Fruit fly (Drosophila melanogaster) whole organism, embryonic: ENCODE measurements around the gene TfAP-2.

ENCODE experiments used
- Bteb2 ChIP-seq: fragments of 200-800 bp; sonication (Bioruptor generic); optimal IDR thresholded peaks from 2 replicates; lab custom pipeline; 2016; ENCODE audit warnings: missing biosample characterization, missing genetic modification characterization
- CG10959 ChIP-seq: fragments of 200-800 bp; sonication (Bioruptor generic); IDR thresholded peaks from 2 replicates; pipeline ENCODE4 v1.3.6; 2022; ENCODE audit warnings: missing biosample characterization, missing genetic modification characterization
- CG14860 ChIP-seq: fragments of 200-800 bp; sonication (Bioruptor generic); IDR thresholded peaks from 3 replicates; pipeline ENCODE4 v1.3.6; 2022; ENCODE audit warnings: missing biosample characterization, missing genetic modification characterization; ENCODE audit not compliant: partially characterized antibody
- CG1647 ChIP-seq: fragments of 200-800 bp; sonication (Bioruptor generic); optimal IDR thresholded peaks from 3 replicates; lab custom pipeline; 2016; ENCODE audit warnings: missing biosample characterization, missing genetic modification characterization
- CG16815 ChIP-seq: fragments of 200-800 bp; sonication (Bioruptor generic); optimal IDR thresholded peaks from 3 replicates; lab custom pipeline; 2017; ENCODE audit warnings: missing biosample characterization, mild to moderate bottlenecking, missing genetic modification characterization
- CG17328 ChIP-seq: fragments of 200-800 bp; sonication (Bioruptor generic); IDR thresholded peaks from 2 replicates; pipeline ENCODE4 v1.3.6; 2022; ENCODE audit warnings: missing biosample characterization, missing genetic modification characterization
- CG31365 ChIP-seq: fragments of 200-800 bp; sonication (Bioruptor generic); optimal IDR thresholded peaks from 2 replicates; lab custom pipeline; 2018; ENCODE audit warnings: missing biosample characterization, mild to moderate bottlenecking, missing genetic modification characterization
- CG33213 ChIP-seq: fragments of 200-800 bp; sonication (Bioruptor generic); optimal IDR thresholded peaks from 3 replicates; lab custom pipeline; 2016; ENCODE audit warnings: missing biosample characterization, missing genetic modification characterization
- CG34376 ChIP-seq: fragments of 200-800 bp; sonication (Bioruptor generic); optimal IDR thresholded peaks from 2 replicates; lab custom pipeline; 2018; ENCODE audit warnings: missing biosample characterization, mild to moderate bottlenecking, missing genetic modification characterization
- CG3995 ChIP-seq: fragments of 200-800 bp; sonication (Bioruptor generic); optimal IDR thresholded peaks from 3 replicates; lab custom pipeline; 2016; ENCODE audit warnings: missing biosample characterization, missing genetic modification characterization
- CG5245 ChIP-seq: fragments of 200-800 bp; sonication (Bioruptor generic); optimal IDR thresholded peaks from 3 replicates; lab custom pipeline; 2016; ENCODE audit warnings: missing biosample characterization, missing genetic modification characterization
- CG7271 ChIP-seq: fragments of 200-800 bp; sonication (Bioruptor generic); optimal IDR thresholded peaks from 2 replicates; lab custom pipeline; 2018; ENCODE audit warnings: missing biosample characterization, mild to moderate bottlenecking, missing genetic modification characterization, moderate library complexity
- CG7372 ChIP-seq: fragments of 200-800 bp; sonication (Bioruptor generic); IDR thresholded peaks from 2 replicates; pipeline ENCODE4 v1.3.6; 2022; ENCODE audit warnings: missing biosample characterization, missing genetic modification characterization
- CG7556 ChIP-seq: fragments of 200-800 bp; sonication (Bioruptor generic); optimal IDR thresholded peaks from 2 replicates; lab custom pipeline; 2017; ENCODE audit warnings: missing biosample characterization, mild to moderate bottlenecking, missing genetic modification characterization
- CHES-1-like ChIP-seq: fragments of 200-800 bp; sonication (Bioruptor generic); optimal IDR thresholded peaks from 2 replicates; lab custom pipeline; 2016; ENCODE audit warnings: missing biosample characterization, missing genetic modification characterization
- Dfd ChIP-seq, 2 experiments: fragments of >200 bp; optimal IDR thresholded peaks; 2 replicates each; lab custom pipeline; 2017; ENCODE audit warnings: missing biosample characterization in 2 of 2, missing genetic modification characterization in 2 of 2
- Dll ChIP-seq: fragments of 200-800 bp; sonication (Bioruptor generic); IDR thresholded peaks from 4 replicates; pipeline ENCODE4 v1.3.6; 2022; ENCODE audit warnings: missing biosample characterization, missing genetic modification characterization; ENCODE audit not compliant: partially characterized antibody
- Dp ChIP-seq: fragments of 200-800 bp; sonication (Bioruptor generic); optimal IDR thresholded peaks from 2 replicates; lab custom pipeline; 2018; ENCODE audit warnings: missing biosample characterization, mild to moderate bottlenecking, missing genetic modification characterization, moderate library complexity
- Hmr ChIP-seq: fragments of 200-800 bp; sonication (Bioruptor generic); optimal IDR thresholded peaks from 3 replicates; lab custom pipeline; 2017; ENCODE audit warnings: mild to moderate bottlenecking, missing biosample characterization, missing genetic modification reagents, missing genetic modification characterization
- Hr3 ChIP-seq: fragments of 200-800 bp; sonication (Bioruptor generic); optimal IDR thresholded peaks from 3 replicates; lab custom pipeline; 2016; ENCODE audit warnings: missing biosample characterization, missing genetic modification characterization
- Lhr ChIP-seq: fragments of 200-800 bp; sonication (Bioruptor generic); optimal IDR thresholded peaks from 3 replicates; lab custom pipeline; 2017; ENCODE audit warnings: mild to moderate bottlenecking, missing biosample characterization, missing genetic modification reagents, missing genetic modification characterization
- Myb ChIP-seq: fragments of 200-800 bp; sonication (Bioruptor generic); optimal IDR thresholded peaks from 2 replicates; lab custom pipeline; 2016; ENCODE audit warnings: missing biosample characterization, missing genetic modification characterization
- NC2α ChIP-seq: fragments of 200-800 bp; sonication (Bioruptor generic); optimal IDR thresholded peaks from 2 replicates; lab custom pipeline; 2016; ENCODE audit warnings: missing biosample characterization, missing genetic modification characterization
- Optix ChIP-seq: fragments of 200-800 bp; sonication (Bioruptor generic); IDR thresholded peaks from 3 replicates; pipeline ENCODE4 v1.3.6; 2022; ENCODE audit warnings: missing biosample characterization, missing genetic modification characterization
- Rx ChIP-seq: fragments of 200-800 bp; sonication (Bioruptor generic); IDR thresholded peaks from 2 replicates; pipeline ENCODE4 v1.3.6; 2022; ENCODE audit warnings: missing biosample characterization, missing genetic modification characterization
- Sry-β ChIP-seq: fragments of 200-800 bp; sonication (Bioruptor generic); optimal IDR thresholded peaks from 2 replicates; lab custom pipeline; 2018; ENCODE audit warnings: missing biosample characterization, mild to moderate bottlenecking, missing genetic modification characterization, moderate library complexity
- Sry-δ ChIP-seq: fragments of 200-800 bp; sonication (Bioruptor generic); optimal IDR thresholded peaks from 2 replicates; lab custom pipeline; 2016; ENCODE audit warnings: missing biosample characterization, missing genetic modification characterization
- TFAM ChIP-seq: fragments of 200-800 bp; sonication (Bioruptor generic); optimal IDR thresholded peaks from 2 replicates; lab custom pipeline; 2017; ENCODE audit warnings: missing biosample characterization, missing genetic modification characterization, inconsistent platforms
- Xrp1 ChIP-seq: fragments of 200-800 bp; sonication (Bioruptor generic); IDR thresholded peaks from 2 replicates; pipeline ENCODE4 v1.3.6; 2022; ENCODE audit warnings: missing biosample characterization, missing genetic modification characterization
- ase ChIP-seq: fragments of 200-800 bp; sonication (Bioruptor generic); IDR thresholded peaks from 3 replicates; pipeline ENCODE4 v1.3.6; 2022; ENCODE audit warnings: missing biosample characterization, missing genetic modification characterization
- dm ChIP-seq: fragments of 200-800 bp; sonication (Bioruptor generic); optimal IDR thresholded peaks from 3 replicates; lab custom pipeline; 2016; ENCODE audit warnings: missing biosample characterization, missing genetic modification characterization
- dmrt99B ChIP-seq: fragments of 200-800 bp; sonication (Bioruptor generic); optimal IDR thresholded peaks from 2 replicates; lab custom pipeline; 2018; ENCODE audit warnings: missing biosample characterization, mild to moderate bottlenecking, missing genetic modification characterization, moderate library complexity
- dpn ChIP-seq, 2 experiments: fragments of 200-800 bp; sonication (Bioruptor generic); optimal IDR thresholded peaks; 3 replicates each; lab custom pipeline; 2016; ENCODE audit warnings: missing biosample characterization in 2 of 2, missing genetic modification characterization in 2 of 2
- gcm2 ChIP-seq: fragments of 200-800 bp; sonication (Bioruptor generic); optimal IDR thresholded peaks from 2 replicates; lab custom pipeline; 2016; ENCODE audit warnings: missing biosample characterization, missing genetic modification characterization
- grau ChIP-seq: fragments of 200-800 bp; optimal IDR thresholded peaks from 3 replicates; lab custom pipeline; 2019; ENCODE audit warnings: missing biosample characterization, mild to moderate bottlenecking, missing genetic modification characterization, moderate library complexity
- hkb ChIP-seq, 2 experiments: fragments of 200-800 bp in 1 of 2; fragments of >200 bp in 1 of 2; sonication (Bioruptor generic) in 1 of 2; IDR thresholded peaks in 1 of 2; optimal IDR thresholded peaks in 1 of 2; 2 replicates each; pipeline versions ENCODE4 v1.3.6 to Lab custom; 2017 to 2022; ENCODE audit warnings: missing biosample characterization in 1 of 2, missing genetic modification characterization in 1 of 2
- ind ChIP-seq: fragments of 200-800 bp; sonication (Bioruptor generic); optimal IDR thresholded peaks from 3 replicates; lab custom pipeline; 2016; ENCODE audit warnings: missing biosample characterization, missing genetic modification characterization
- jigr1 ChIP-seq: fragments of 200-800 bp; sonication (Bioruptor generic); IDR thresholded peaks from 3 replicates; pipeline ENCODE4 v1.3.6; 2022; ENCODE audit warnings: missing biosample characterization, missing genetic modification characterization
- lola ChIP-seq, 3 experiments: fragments of >200 bp in 2 of 3; fragments of 200-800 bp in 1 of 3; sonication (Bioruptor generic) in 1 of 3; optimal IDR thresholded peaks; 2 replicates each; lab custom pipeline; 2017 to 2019; ENCODE audit warnings: missing biosample characterization in 3 of 3, missing genetic modification characterization in 3 of 3, mild to moderate bottlenecking in 1 of 3, moderate library complexity in 1 of 3
- pita ChIP-seq: fragments of 200-800 bp; sonication (Bioruptor generic); optimal IDR thresholded peaks from 2 replicates; lab custom pipeline; 2017; ENCODE audit warnings: missing biosample characterization, mild to moderate bottlenecking, missing genetic modification characterization
- prd ChIP-seq, 3 experiments: fragments of >200 bp in 2 of 3; fragments of 200-800 bp in 1 of 3; sonication (Bioruptor generic) in 1 of 3; optimal IDR thresholded peaks in 2 of 3; IDR thresholded peaks in 1 of 3; 2 replicates in 2 of 3; 3 replicates in 1 of 3; pipeline versions ENCODE4 v1.3.6 to Lab custom; 2017 to 2022; ENCODE audit warnings: missing biosample characterization in 1 of 3, missing genetic modification characterization in 1 of 3
- ranshi ChIP-seq: fragments of 200-800 bp; sonication (Bioruptor generic); IDR thresholded peaks from 2 replicates; pipeline ENCODE4 v1.3.6; 2022; ENCODE audit warnings: missing biosample characterization, missing genetic modification characterization
- run ChIP-seq: fragments of 200-800 bp; sonication (Bioruptor generic); optimal IDR thresholded peaks from 3 replicates; lab custom pipeline; 2018; ENCODE audit warnings: missing biosample characterization, mild to moderate bottlenecking, missing genetic modification characterization
- sens-2 ChIP-seq: fragments of 200-800 bp; sonication (Bioruptor generic); IDR thresholded peaks from 2 replicates; pipeline ENCODE4 v1.3.6; 2022; ENCODE audit warnings: missing biosample characterization, missing genetic modification characterization
- slbo ChIP-seq: fragments of 200-800 bp; sonication (Bioruptor generic); IDR thresholded peaks from 2 replicates; pipeline ENCODE4 v1.3.6; 2022; ENCODE audit warnings: missing biosample characterization, missing genetic modification characterization
- stc ChIP-seq: fragments of 200-800 bp; sonication (Bioruptor generic); IDR thresholded peaks from 2 replicates; pipeline ENCODE4 v1.3.6; 2022; ENCODE audit warnings: missing biosample characterization, missing genetic modification characterization
- stwl ChIP-seq: fragments of 200-800 bp; sonication (Bioruptor generic); optimal IDR thresholded peaks from 3 replicates; lab custom pipeline; 2018; ENCODE audit warnings: missing biosample characterization, mild to moderate bottlenecking, missing genetic modification characterization, moderate library complexity
- tgo ChIP-seq: fragments of 200-800 bp; sonication (Bioruptor generic); IDR thresholded peaks from 3 replicates; pipeline ENCODE4 v1.3.6; 2022; ENCODE audit warnings: missing biosample characterization, missing genetic modification characterization
- twi ChIP-seq: fragments of 200-800 bp; optimal IDR thresholded peaks from 2 replicates; lab custom pipeline; 2019; ENCODE audit warnings: missing biosample characterization, mild to moderate bottlenecking, missing genetic modification characterization, moderate library complexity
- unc-4 ChIP-seq: fragments of 200-800 bp; sonication (Bioruptor generic); IDR thresholded peaks from 2 replicates; pipeline ENCODE4 v1.3.6; 2022; ENCODE audit warnings: missing biosample characterization, missing genetic modification characterization; ENCODE audit not compliant: partially characterized antibody
- wdn ChIP-seq: fragments of 200-800 bp; sonication (Bioruptor generic); IDR thresholded peaks from 2 replicates; pipeline ENCODE4 v1.3.6; 2022; ENCODE audit warnings: missing biosample characterization, missing genetic modification characterization

TfAP-2 gene

DNA sequence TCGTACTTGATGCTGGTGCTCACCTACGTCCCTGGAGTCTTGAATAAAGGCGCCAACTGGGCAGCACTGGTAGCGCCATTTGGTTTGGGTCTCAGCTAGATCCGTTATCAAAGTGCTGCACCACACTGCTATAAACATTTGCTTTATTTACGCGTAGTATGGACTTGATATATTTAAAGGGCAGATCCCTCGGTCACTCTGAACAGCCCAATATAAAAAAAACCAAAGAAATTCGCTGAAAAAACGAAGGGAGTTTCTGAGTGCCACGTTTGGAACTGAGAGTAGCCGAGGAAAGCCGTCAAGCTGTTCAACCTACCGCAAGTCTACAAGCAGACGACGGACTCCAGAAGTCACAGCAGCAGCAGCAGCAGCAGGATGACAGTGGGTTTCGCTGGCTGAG, 54.2 kb downstream of the TfAP-2 start, which contains the start of gene Atox1 (continued):
- TF ChIP-seq Optix (GFP tag; lab: Robert Waterston, UW) (no peak), TFAM (GFP tag; lab: Kevin White, UChicago) (no peak), slbo (GFP tag; lab: Robert Waterston, UW) (peak; percentile 45), run (no peak), CG7372 (no peak), Dll (GFP tag; lab: Robert Waterston, UW) (no peak), prd (optimal IDR thresholded peaks at IDR 0.05; lab: Kevin White, UChicago) (no peak), prd (GFP tag; IDR thresholded peaks at IDR 0.05; lab: Robert Waterston, UW) (no peak), Sry-β (GFP tag; lab: Kevin White, UChicago) (peak; percentile 38), CG17328 (GFP tag; lab: Robert Waterston, UW) (no peak), Rx (GFP tag; lab: Robert Waterston, UW) (no peak), ind (GFP tag; lab: Kevin White, UChicago) (no peak), CG33213 (GFP tag; lab: Kevin White, UChicago) (peak; percentile 87), pita (GFP tag; lab: Kevin White, UChicago) (peak; percentile 95), CG7271 (no peak), NC2α (no peak), sens-2 (GFP tag; lab: Robert Waterston, UW) (no peak), ranshi (GFP tag; lab: Robert Waterston, UW) (no peak), Bteb2 (peak; percentile 7), wdn (GFP tag; lab: Robert Waterston, UW) (no peak), dm (GFP tag; lab: Kevin White, UChicago) (peak; percentile 35), CHES-1-like (GFP tag; lab: Kevin White, UChicago) (peak; percentile 25), CG31365 (tag; lab: Kevin White, UChicago) (peak; percentile 29), CG5245 (GFP tag; lab: Kevin White, UChicago) (no peak), CG10959 (GFP tag; lab: Robert Waterston, UW) (no peak), ase (GFP tag; lab: Robert Waterston, UW) (no peak), CG1647 (GFP tag; lab: Kevin White, UChicago) (no peak), CG3995 (GFP tag; lab: Kevin White, UChicago) (peak; percentile 1), CG7556 (GFP tag; lab: Kevin White, UChicago) (no peak), gcm2 (no peak), grau (tag; lab: Kevin White, UChicago) (peak; percentile 37), CG34376 (GFP tag; lab: Kevin White, UChicago) (peak; percentile 27), Xrp1 (GFP tag; lab: Robert Waterston, UW) (no peak), Hmr (peak; percentile 89), Dp (GFP tag; lab: Kevin White, UChicago) (peak; percentile 99), CG16815 (GFP tag; lab: Kevin White, UChicago) (no peak), tgo (GFP tag; lab: Robert Waterston, UW) (no peak), Dfd (GFP tag; optimal IDR thresholded peaks at IDR 0.05; lab: Kevin White, UChicago) (no peak), unc-4 (0 out of 2 replicates have a peak, but pooled peaks have one; percentile 15), Hr3 (no peak), dpn (GFP tag; optimal IDR thresholded peaks at IDR 0.05; lab: Kevin White, UChicago) (peak; percentile 15 to 35), CG14860 (GFP tag; lab: Robert Waterston, UW) (no peak), Myb (GFP tag; lab: Kevin White, UChicago) (peak; percentile 44), lola (GFP tag; optimal IDR thresholded peaks at IDR 0.05; lab: Kevin White, UChicago) (no peak), hkb (optimal IDR thresholded peaks at IDR 0.05; lab: Kevin White, UChicago) (peak; percentile 80), hkb (GFP tag; IDR thresholded peaks at IDR 0.05; lab: Robert Waterston, UW) (no peak), dmrt99B (tag; lab: Kevin White, UChicago) (no peak), stc (GFP tag; lab: Robert Waterston, UW) (peak; percentile 30; the same call in 1 of the 2 replicates), twi (tag; lab: Kevin White, UChicago) (no peak), stwl (tag; lab: Kevin White, UChicago) (peak; percentile 77), Sry-δ (GFP tag; lab: Kevin White, UChicago) (peak; percentile 54), Lhr (GFP tag; lab: Kevin White, UChicago) (peak; percentile 97), jigr1 (GFP tag; lab: Robert Waterston, UW) (no peak)
